Fruit fly (Drosophila melanogaster): ENCODE measurements around the gene Pvf3.

- TF ChIP-seq Hr38 (GFP tag; optimal IDR thresholded peaks at IDR 0.05), result no peak
- TF ChIP-seq CG11294 (GFP tag; IDR thresholded peaks at IDR 0.05), result no peak
- no peak for TF ChIP-seq CG8632 (GFP tag; optimal IDR thresholded peaks at IDR 0.05)
- TF ChIP-seq CG34406 (GFP tag; optimal IDR thresholded peaks at IDR 0.05), result no peak
- TF ChIP-seq OdsH (GFP tag; optimal IDR thresholded peaks at IDR 0.05), result no peak
- TF ChIP-seq esn (GFP tag; optimal IDR thresholded peaks at IDR 0.05), result no peak
- no peak for TF ChIP-seq Eip78C (GFP tag)
- no peak for TF ChIP-seq Sox15 (GFP tag; optimal IDR thresholded peaks at IDR 0.05)
- no peak for TF ChIP-seq Gug (GFP tag; IDR thresholded peaks at IDR 0.05)
Measured at dm6 chr2L:7152260-7152659, 5.2 kb downstream of the Pvf3 start.
